Fruit fly (Drosophila melanogaster) whole organism, wandering third instar larva: Measurements from ENCODE around the gene CG14535.

Experiments
- Abd-B ChIP-seq: fragments of >200 bp; optimal IDR thresholded peaks from 2 replicates; lab custom pipeline; 2017; ENCODE audit warnings: missing biosample characterization, missing genetic modification characterization
- CG32264 ChIP-seq: fragments of 200-800 bp; sonication (Bioruptor generic); optimal IDR thresholded peaks from 2 replicates; lab custom pipeline; 2016; ENCODE audit warnings: missing biosample characterization, missing genetic modification characterization
- Dfd ChIP-seq: fragments of >200 bp; optimal IDR thresholded peaks from 2 replicates; lab custom pipeline; 2017; ENCODE audit warnings: missing biosample characterization, missing genetic modification characterization
- HLH106 ChIP-seq: fragments of 200-800 bp; optimal IDR thresholded peaks from 3 replicates; lab custom pipeline; 2019; ENCODE audit warnings: missing biosample characterization, mild to moderate bottlenecking, missing genetic modification characterization, moderate library complexity
- Myc ChIP-seq: fragments of >200 bp; optimal IDR thresholded peaks from 2 replicates; lab custom pipeline; 2017
- Rel ChIP-seq, 2 experiments: fragments of 200-800 bp; sonication (Bioruptor generic) in 1 of 2; optimal IDR thresholded peaks; 2 replicates in 1 of 2; 3 replicates in 1 of 2; lab custom pipeline; 2016 to 2019; ENCODE audit warnings: mild to moderate bottlenecking in 2 of 2, missing biosample characterization in 2 of 2, missing genetic modification characterization in 2 of 2, moderate library complexity in 1 of 2
- Vsx2 ChIP-seq: fragments of 200-300, 225-300 bp; sonication (Bioruptor generic); optimal IDR thresholded peaks from 2 replicates; lab custom pipeline; 2018; ENCODE audit warnings: missing biosample characterization, missing genetic modification characterization; ENCODE audit not compliant: partially characterized antibody
- br ChIP-seq: fragments of 200-800 bp; sonication (Bioruptor generic); optimal IDR thresholded peaks from 2 replicates; lab custom pipeline; 2016; ENCODE audit warnings: missing biosample characterization, missing genetic modification characterization
- dmrt93B ChIP-seq: fragments of 200-800 bp; sonication (Bioruptor generic); optimal IDR thresholded peaks from 2 replicates; lab custom pipeline; 2018; ENCODE audit warnings: missing biosample characterization, mild to moderate bottlenecking, missing genetic modification characterization
- dsf ChIP-seq: sonication (Bioruptor generic); optimal IDR thresholded peaks from 2 replicates; lab custom pipeline; 2016; ENCODE audit warnings: missing biosample characterization, missing genetic modification characterization, borderline replicate concordance
- lola ChIP-seq: fragments of >200 bp; optimal IDR thresholded peaks from 2 replicates; lab custom pipeline; 2017; ENCODE audit warnings: missing biosample characterization, missing genetic modification characterization
- psq ChIP-seq: fragments of 200-800 bp; sonication (Bioruptor generic); optimal IDR thresholded peaks from 3 replicates; lab custom pipeline; 2017; ENCODE audit warnings: missing biosample characterization, mild to moderate bottlenecking, missing genetic modification characterization, moderate library complexity
- sage ChIP-seq: fragments of 200-800 bp; sonication (Bioruptor generic); optimal IDR thresholded peaks from 2 replicates; lab custom pipeline; 2016; ENCODE audit warnings: missing biosample characterization, mild to moderate bottlenecking, missing genetic modification characterization
- usp ChIP-seq: fragments of >200 bp; optimal IDR thresholded peaks from 2 replicates; lab custom pipeline; 2017; ENCODE audit warnings: missing biosample characterization, missing genetic modification characterization

DNA sequence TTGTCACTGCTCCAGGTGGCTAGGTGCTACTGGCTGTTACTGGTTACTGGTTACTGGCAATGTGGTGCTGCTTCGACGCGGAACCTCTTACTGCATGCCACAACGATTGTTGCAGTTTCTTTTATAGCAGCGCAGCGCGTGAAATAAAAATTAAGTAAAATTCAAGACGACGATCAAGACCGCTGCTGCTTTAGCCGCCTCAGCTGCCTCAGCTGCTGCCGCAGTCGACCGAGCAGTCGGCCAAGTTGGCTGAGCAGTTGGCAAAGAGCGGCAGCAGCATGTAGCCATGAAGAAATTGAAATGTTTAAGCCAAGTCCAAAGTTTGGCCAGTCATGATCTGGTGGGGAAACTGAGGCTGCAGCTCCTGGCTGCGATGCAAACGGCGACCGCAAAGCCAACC, 5.5 kb upstream of the CG14535 start, which contains the start of gene TwdlE:
- TF ChIP-seq usp (GFP tag; lab: Kevin White, UChicago) = no peak
- TF ChIP-seq Vsx2 (GFP tag; lab: Kevin White, UChicago) = no peak
- no peak for TF ChIP-seq dsf (GFP tag; lab: Kevin White, UChicago)
- no peak for TF ChIP-seq Abd-B (GFP tag; lab: Kevin White, UChicago)
- TF ChIP-seq br = no peak
- TF ChIP-seq dmrt93B (GFP tag; lab: Kevin White, UChicago) = no peak
- no peak for TF ChIP-seq psq (GFP tag; lab: Kevin White, UChicago)
- TF ChIP-seq Rel (GFP tag; optimal IDR thresholded peaks at IDR 0.05; lab: Kevin White, UChicago) = no peak
- no peak for TF ChIP-seq Rel (tag; optimal IDR thresholded peaks at IDR 0.05; lab: Kevin White, UChicago)
- no peak for TF ChIP-seq sage (GFP tag; lab: Kevin White, UChicago)
- no peak for TF ChIP-seq lola
- no peak for TF ChIP-seq CG32264 (GFP tag; lab: Kevin White, UChicago)
- no peak for TF ChIP-seq Dfd (GFP tag; lab: Kevin White, UChicago)
- TF ChIP-seq Myc = no peak
- no peak for TF ChIP-seq HLH106 (tag; lab: Kevin White, UChicago)
